Fruit fly (Drosophila melanogaster) whole organism, wandering third instar larva: ENCODE results near the gene CG1635.

Experiments used
- brk ChIP-seq: fragments of 200-800 bp; sonication (Bioruptor generic); optimal IDR thresholded peaks from 2 replicates; lab custom pipeline; 2016; ENCODE audit warnings: missing biosample characterization, mild to moderate bottlenecking, missing genetic modification characterization
- tai ChIP-seq: sonication (Bioruptor generic); optimal IDR thresholded peaks from 2 replicates; lab custom pipeline; 2016; ENCODE audit warnings: missing biosample characterization, missing genetic modification characterization

DNA sequence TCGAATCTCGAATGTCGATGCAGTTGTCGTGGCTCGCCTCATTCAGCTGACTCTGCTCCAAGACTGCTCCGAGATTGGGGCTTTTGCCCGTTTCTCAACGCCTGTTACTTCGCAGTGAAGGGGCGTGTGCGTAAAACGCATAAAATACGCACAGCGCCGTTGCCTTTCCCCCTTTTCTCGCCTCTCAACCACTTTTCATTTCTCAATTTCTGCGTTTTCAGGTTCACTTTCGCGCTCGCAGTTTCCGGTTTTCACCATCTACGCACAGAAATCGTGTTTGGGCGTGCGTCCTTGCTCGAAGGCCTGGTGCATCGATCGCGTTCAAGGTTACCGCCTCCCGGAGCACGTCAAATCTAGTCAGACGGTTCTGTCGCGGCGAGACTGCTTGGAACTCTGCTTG is 28.7 kb upstream of the CG1635 start:
- TF ChIP-seq tai (GFP tag; lab: Kevin White, UChicago) (no peak), brk (no peak)
